Worm (Caenorhabditis elegans): ENCODE data around the gene F54D5.5.
"Not testable (repeated sequence)": the region's sequence is repeated elsewhere in the genome, so short reads cannot be mapped to it uniquely, and the experiment has no call there.

F54D5.5 gene

DNA sequence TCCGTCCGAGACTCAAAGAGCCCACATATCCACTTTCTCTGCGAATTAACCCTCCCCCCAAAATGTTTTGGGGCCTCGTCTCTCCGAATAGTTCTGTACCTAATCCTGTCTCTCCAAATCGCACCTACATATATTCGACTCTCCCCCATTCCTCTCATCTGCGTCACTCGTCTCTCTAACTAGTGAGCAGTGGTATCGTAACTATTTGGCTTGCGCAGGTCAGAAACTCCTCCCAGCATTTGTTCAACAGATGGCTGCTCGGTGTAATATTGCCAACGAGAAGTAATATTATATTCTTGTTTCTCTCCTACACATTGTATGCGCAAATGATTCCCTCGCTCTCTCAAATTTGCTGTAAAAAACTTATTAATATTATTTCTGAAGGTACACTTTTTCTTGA is 11.2 kb downstream of the F54D5.5 start, which contains the start of gene F54D5.24:
F54D5.24 (plus strand) TSS at position 316 of the 400 bp plus-strand sequence.
- TF ChIP-seq hlh-1 (tag; optimal IDR thresholded peaks at IDR 0.05) = peak; percentile 96
- no peak for TF ChIP-seq nhr-237 (tag; optimal IDR thresholded peaks at IDR 0.05)
- TF ChIP-seq sptf-1 (tag; optimal IDR thresholded peaks at IDR 0.05) = peak; percentile 57

DNA sequence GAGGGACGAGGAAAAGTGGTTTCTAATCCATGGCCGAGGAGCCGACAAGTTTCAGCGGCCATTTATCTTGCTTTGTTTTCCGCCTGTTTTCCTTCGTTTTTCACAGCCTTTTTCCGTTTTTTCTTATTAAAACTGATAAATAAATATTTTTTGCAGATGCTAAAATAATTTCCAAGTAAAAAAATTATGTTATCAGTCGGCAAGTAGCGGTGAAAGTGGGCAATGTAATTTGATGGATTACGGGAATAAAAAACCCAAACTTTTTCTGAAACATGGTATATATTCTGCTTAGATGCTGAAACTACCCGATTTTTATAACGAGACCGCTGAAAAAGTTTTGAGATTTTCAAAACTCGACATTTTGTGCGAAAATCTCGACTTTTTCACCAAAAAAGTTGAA is 14.8 kb downstream of the F54D5.5 start, which contains the start of gene dhgd-1:
dhgd-1 (minus strand) TSS at position 101 of the 400 bp plus-strand sequence.
- not testable (repeated sequence) for TF ChIP-seq unc-62 (GFP tag; optimal IDR thresholded peaks at IDR 0.05); zip-8 (tag; optimal IDR thresholded peaks at IDR 0.05); M03D4.4 (tag; optimal IDR thresholded peaks at IDR 0.05)

DNA sequence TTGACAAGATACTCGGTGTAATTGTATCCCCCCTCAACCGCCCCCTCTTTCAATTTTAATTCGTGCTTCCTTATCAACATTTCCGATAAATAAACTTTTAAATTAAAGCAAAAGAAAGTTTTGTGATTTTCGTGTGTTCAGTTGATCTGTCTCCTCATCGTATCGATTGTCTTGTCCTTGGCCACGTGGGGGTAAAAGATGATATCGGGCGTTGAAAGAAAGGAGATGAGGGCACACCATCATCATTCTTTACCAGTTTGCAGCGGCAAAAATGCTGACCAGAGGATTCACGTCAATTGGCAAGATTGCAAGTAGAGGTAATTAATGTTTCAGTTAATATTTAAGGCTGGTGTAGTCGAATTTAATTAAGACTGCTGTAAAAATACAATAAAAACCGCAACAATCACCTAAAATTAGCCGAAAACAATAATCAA is 19.5 kb downstream of the F54D5.5 start, which contains the start of gene F54D5.7:
F54D5.7 (plus strand) TSS at position 264 of the 434 bp plus-strand sequence.
- peak; percentile 4 for TF ChIP-seq hlh-1 (tag; optimal IDR thresholded peaks at IDR 0.05)
- no peak for TF ChIP-seq ztf-11 (tag; optimal IDR thresholded peaks at IDR 0.05)
- TF ChIP-seq cnd-1 (tag; optimal IDR thresholded peaks at IDR 0.05) = no peak
- TF ChIP-seq M03D4.4 (tag; optimal IDR thresholded peaks at IDR 0.05) = peak; percentile 9
- no peak for TF ChIP-seq lsy-2 (tag; optimal IDR thresholded peaks at IDR 0.05)
- no peak for TF ChIP-seq unc-62 (GFP tag; optimal IDR thresholded peaks at IDR 0.05)
- no peak for TF ChIP-seq tbx-8 (GFP tag; optimal IDR thresholded peaks at IDR 0.05)
- TF ChIP-seq ces-1 (GFP tag; optimal IDR thresholded peaks at IDR 0.05) = peak; percentile 5
- TF ChIP-seq blmp-1 (tag; optimal IDR thresholded peaks at IDR 0.05) = no peak
- no peak for TF ChIP-seq zip-8 (tag; optimal IDR thresholded peaks at IDR 0.05)
- no peak for TF ChIP-seq snpc-4 (tag; optimal IDR thresholded peaks at IDR 0.05)
- no peak for TF ChIP-seq elt-3 (tag; optimal IDR thresholded peaks at IDR 0.05)
- no peak for TF ChIP-seq mep-1 (tag; optimal IDR thresholded peaks at IDR 0.05)
- TF ChIP-seq lin-13 (tag; optimal IDR thresholded peaks at IDR 0.05) = no peak
- no peak for TF ChIP-seq mab-5 (tag; optimal IDR thresholded peaks at IDR 0.05)
- no peak for TF ChIP-seq nhr-2 (tag; optimal IDR thresholded peaks at IDR 0.05)
- no peak for TF ChIP-seq nhr-237 (tag; optimal IDR thresholded peaks at IDR 0.05)
- TF ChIP-seq ham-2 (GFP tag; optimal IDR thresholded peaks at IDR 0.05) = no peak
- peak; percentile 11 for TF ChIP-seq flh-1 (GFP tag; optimal IDR thresholded peaks at IDR 0.05)
- peak; percentile 51 for TF ChIP-seq ceh-43 (GFP tag; optimal IDR thresholded peaks at IDR 0.05)
- TF ChIP-seq nhr-76 (tag; optimal IDR thresholded peaks at IDR 0.05) = no peak
- no peak for TF ChIP-seq mls-2 (tag; optimal IDR thresholded peaks at IDR 0.05)
- no peak for TF ChIP-seq sem-2 (GFP tag; optimal IDR thresholded peaks at IDR 0.05)
- no peak for TF ChIP-seq ceh-83 (GFP tag; optimal IDR thresholded peaks at IDR 0.05)
- no peak for TF ChIP-seq sptf-1 (tag; optimal IDR thresholded peaks at IDR 0.05)
- TF ChIP-seq unc-39 (tag; optimal IDR thresholded peaks at IDR 0.05) = no peak
- TF ChIP-seq nhr-12 (tag; optimal IDR thresholded peaks at IDR 0.05) = peak; percentile 3
- no peak for TF ChIP-seq pha-4 (tag; optimal IDR thresholded peaks at IDR 0.05)
- TF ChIP-seq drap-1 (GFP tag; optimal IDR thresholded peaks at IDR 0.05) = no peak
- TF ChIP-seq bed-3 (GFP tag; optimal IDR thresholded peaks at IDR 0.05) = no peak
- TF ChIP-seq ceh-39 (tag; optimal IDR thresholded peaks at IDR 0.05) = no peak
- peak; percentile 38 for TF ChIP-seq unc-120 (tag; optimal IDR thresholded peaks at IDR 0.05; ENCODE audit: poor library complexity, severe bottlenecking)
- no peak for TF ChIP-seq lin-32 (GFP tag; optimal IDR thresholded peaks at IDR 0.05)
- no peak for TF ChIP-seq nhr-28 (tag; optimal IDR thresholded peaks at IDR 0.05)
- peak; percentile 8 for TF ChIP-seq elt-1 (tag; optimal IDR thresholded peaks at IDR 0.05; ENCODE audit: borderline replicate concordance, insufficient read depth)

DNA sequence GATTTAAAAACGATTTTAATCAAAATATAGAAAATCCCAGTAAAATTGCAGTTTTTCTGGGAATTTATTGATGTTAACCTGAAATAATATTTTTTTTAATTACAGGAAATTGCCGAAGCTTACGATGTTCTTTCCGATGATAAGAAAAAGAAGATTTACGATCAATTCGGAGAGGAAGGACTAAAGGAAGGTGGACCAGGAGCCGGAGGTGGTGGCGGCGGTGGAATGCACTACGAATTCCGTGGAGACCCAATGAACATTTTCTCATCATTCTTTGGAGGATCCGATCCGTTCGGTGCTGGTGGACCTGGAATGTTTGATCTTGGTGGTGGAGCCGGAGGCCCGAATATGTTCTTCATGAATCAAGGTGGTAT is 20.9 kb downstream of the F54D5.5 start:
- TF ChIP-seq ztf-11 (tag; optimal IDR thresholded peaks at IDR 0.05) = no peak
